Worm (Caenorhabditis elegans): ENCODE results near the gene R05H5.3.

The R05H5.3 gene

ce11 chrII:10197091-10197675 is at the start of gene R05H5.3:
R05H5.3 (plus strand) TSS chrII:10197625.
- TF ChIP-seq nhr-77 (tag; optimal IDR thresholded peaks at IDR 0.05) (peak; percentile 46), tbx-2 (tag; optimal IDR thresholded peaks at IDR 0.05) (peak; percentile 26), ama-1 (optimal IDR thresholded peaks at IDR 0.05) (no peak), lsy-2 (tag; optimal IDR thresholded peaks at IDR 0.05) (peak; percentile 44 to 86), nhr-85 (tag) (peak; percentile 49), nhr-20 (tag; optimal IDR thresholded peaks at IDR 0.05) (peak; percentile 42), skn-1 (tag; optimal IDR thresholded peaks at IDR 0.05) (peak; percentile 67), C16A3.4 (tag; optimal IDR thresholded peaks at IDR 0.05) (peak; percentile 67), fos-1 (tag; optimal IDR thresholded peaks at IDR 0.05) (no peak), ceh-82 (tag; optimal IDR thresholded peaks at IDR 0.05) (peak in 1 of 3 experiments; percentile 66), pax-3 (tag; optimal IDR thresholded peaks at IDR 0.05) (no peak), lir-3 (tag; optimal IDR thresholded peaks at IDR 0.05; ENCODE audit: poor library complexity) (peak; percentile 37), rnt-1 (tag; optimal IDR thresholded peaks at IDR 0.05) (peak; percentile 74), lin-35 (GFP tag; optimal IDR thresholded peaks at IDR 0.05) (peak; percentile 77 to 92), isw-1 (GFP tag; IDR thresholded peaks at IDR 0.05) (no peak), fkh-4 (tag; optimal IDR thresholded peaks at IDR 0.05; ENCODE audit: borderline replicate concordance) (no peak), swsn-7 (tag; optimal IDR thresholded peaks at IDR 0.05) (peak; percentile 20), dpl-1 (GFP tag; optimal IDR thresholded peaks at IDR 0.05) (peak; percentile 80 to 90 (median 87)), blmp-1 (tag; optimal IDR thresholded peaks at IDR 0.05) (peak; percentile 51), sox-4 (tag; optimal IDR thresholded peaks at IDR 0.05) (no peak), ces-1 (GFP tag; optimal IDR thresholded peaks at IDR 0.05) (peak; percentile 32), ceh-88 (GFP tag; IDR thresholded peaks at IDR 0.05) (no peak), lin-14 (GFP tag; optimal IDR thresholded peaks at IDR 0.05) (peak; percentile 68), nhr-12 (tag; optimal IDR thresholded peaks at IDR 0.05) (no peak), xbp-1 (tag; optimal IDR thresholded peaks at IDR 0.05) (peak; percentile 14), nhr-84 (tag; optimal IDR thresholded peaks at IDR 0.05) (no peak), elt-3 (tag; optimal IDR thresholded peaks at IDR 0.05) (peak in 1 of 6 experiments; percentile 43), efl-1 (optimal IDR thresholded peaks at IDR 0.05) (peak; percentile 83 to 94), efl-1 (GFP tag; optimal IDR thresholded peaks at IDR 0.05 in 1 of 2) (peak; percentile 80 to 97), lin-13 (GFP tag; optimal IDR thresholded peaks at IDR 0.05) (peak; percentile 41), lin-39 (tag; optimal IDR thresholded peaks at IDR 0.05) (no peak), alr-1 (tag; optimal IDR thresholded peaks at IDR 0.05; ENCODE audit: borderline replicate concordance) (no peak), lin-15B (tag; optimal IDR thresholded peaks at IDR 0.05) (peak; percentile 75), fkh-10 (GFP tag; optimal IDR thresholded peaks at IDR 0.05) (peak; percentile 75)

ce11 chrII:10155106-10155505 is 42.3 kb upstream of the R05H5.3 start, which contains the start of gene nlp-63:
nlp-63 (plus strand) TSS chrII:10155406.
- no peak for TF ChIP-seq aha-1 (tag; optimal IDR thresholded peaks at IDR 0.05)
- no peak for TF ChIP-seq grh-1 (GFP tag; IDR thresholded peaks at IDR 0.05)
- TF ChIP-seq irx-1 (tag; optimal IDR thresholded peaks at IDR 0.05) = no peak
- no peak for TF ChIP-seq F16B12.6 (tag; optimal IDR thresholded peaks at IDR 0.05)
- TF ChIP-seq ceh-90 (tag; optimal IDR thresholded peaks at IDR 0.05) = no peak
- no peak for TF ChIP-seq pax-3 (tag; optimal IDR thresholded peaks at IDR 0.05)
- TF ChIP-seq sox-4 (tag; optimal IDR thresholded peaks at IDR 0.05) = no peak
- TF ChIP-seq blmp-1 (tag; optimal IDR thresholded peaks at IDR 0.05) = no peak
- TF ChIP-seq ztf-11 (tag; optimal IDR thresholded peaks at IDR 0.05) = no peak
- TF ChIP-seq ceh-88 (GFP tag; IDR thresholded peaks at IDR 0.05) = no peak
- TF ChIP-seq isw-1 (GFP tag; IDR thresholded peaks at IDR 0.05) = no peak
- TF ChIP-seq Y116A8C.19 (tag; optimal IDR thresholded peaks at IDR 0.05; ENCODE audit: borderline replicate concordance) = no peak
- TF ChIP-seq snpc-4 (tag; optimal IDR thresholded peaks at IDR 0.05) = no peak
- no peak for TF ChIP-seq alr-1 (tag; optimal IDR thresholded peaks at IDR 0.05; ENCODE audit: borderline replicate concordance)
- no peak for TF ChIP-seq nhr-19 (GFP tag; conservative IDR thresholded peaks at IDR 0.05)
- no peak for TF ChIP-seq ces-1 (GFP tag; optimal IDR thresholded peaks at IDR 0.05)
- no peak for TF ChIP-seq xbp-1 (tag; optimal IDR thresholded peaks at IDR 0.05)
- TF ChIP-seq ceh-8 (GFP tag; optimal IDR thresholded peaks at IDR 0.05) = no peak
- no peak for TF ChIP-seq efl-3 (GFP tag; optimal IDR thresholded peaks at IDR 0.05)

Measured in whole organism, L1 larva.